Fruit fly (Drosophila melanogaster) whole organism, adult: ENCODE results near the gene CG8677.

Experiments
- CG11617 ChIP-seq: fragments of 200-800 bp; sonication (Bioruptor generic); optimal IDR thresholded peaks from 2 replicates; lab custom pipeline; 2017; ENCODE audit warnings: mild to moderate bottlenecking, missing biosample characterization, missing genetic modification reagents, missing genetic modification characterization
- CG14711 ChIP-seq: fragments of 200-800 bp; sonication (Bioruptor generic); optimal IDR thresholded peaks from 2 replicates; lab custom pipeline; 2018; ENCODE audit warnings: missing biosample characterization, mild to moderate bottlenecking, missing genetic modification characterization, moderate library complexity
- CG1620 ChIP-seq: fragments of 200-800 bp; sonication (Bioruptor generic); optimal IDR thresholded peaks from 2 replicates; lab custom pipeline; 2016; ENCODE audit warnings: missing biosample characterization, missing genetic modification characterization
- CG7101 ChIP-seq: fragments of 200-800 bp; sonication (Bioruptor generic); optimal IDR thresholded peaks from 2 replicates; lab custom pipeline; 2018; ENCODE audit warnings: missing biosample characterization, mild to moderate bottlenecking, missing genetic modification characterization, moderate library complexity
- Clk ChIP-seq: fragments of 200-800 bp; sonication (Bioruptor generic); optimal IDR thresholded peaks from 2 replicates; lab custom pipeline; 2017; ENCODE audit warnings: missing biosample characterization, missing genetic modification characterization
- Crg-1 ChIP-seq: fragments of 200-800 bp; sonication (Bioruptor generic); optimal IDR thresholded peaks from 2 replicates; lab custom pipeline; 2016; ENCODE audit warnings: missing biosample characterization, missing genetic modification characterization
- Hr96 ChIP-seq: fragments of 200-800 bp; sonication (Bioruptor generic); optimal IDR thresholded peaks from 2 replicates; lab custom pipeline; 2016; ENCODE audit warnings: missing biosample characterization, missing genetic modification characterization
- Mnt ChIP-seq: fragments of 200-800 bp; sonication (Bioruptor generic); optimal IDR thresholded peaks from 2 replicates; lab custom pipeline; 2016; ENCODE audit warnings: missing biosample characterization, mild to moderate bottlenecking, missing genetic modification characterization
- cic ChIP-seq: fragments of 200-800 bp; sonication (Bioruptor generic); optimal IDR thresholded peaks from 2 replicates; lab custom pipeline; 2017; ENCODE audit warnings: missing biosample characterization, mild to moderate bottlenecking, missing genetic modification characterization, moderate library complexity
- kay ChIP-seq: fragments of 200-800 bp; sonication (Bioruptor generic); peaks from one replicate; lab custom pipeline; 2016; ENCODE audit warnings: missing biosample characterization, missing genetic modification characterization, borderline replicate concordance
- ovo ChIP-seq: fragments of 200-800 bp; sonication (Bioruptor generic); optimal IDR thresholded peaks from 2 replicates; lab custom pipeline; 2016; ENCODE audit warnings: missing biosample characterization, missing genetic modification characterization
- pad ChIP-seq: fragments of 200-800 bp; sonication (Bioruptor generic); optimal IDR thresholded peaks from 3 replicates; lab custom pipeline; 2017; ENCODE audit warnings: missing biosample characterization, missing genetic modification characterization, mild to moderate bottlenecking, moderate library complexity, missing genetic modification reagents
- tj ChIP-seq: fragments of 200-800 bp; sonication (Bioruptor generic); optimal IDR thresholded peaks from 3 replicates; lab custom pipeline; 2017; ENCODE audit warnings: missing biosample characterization, mild to moderate bottlenecking, missing genetic modification characterization, moderate library complexity
- toe ChIP-seq: fragments of 200-800 bp; sonication (Bioruptor generic); optimal IDR thresholded peaks from 2 replicates; lab custom pipeline; 2016; ENCODE audit warnings: missing biosample characterization, missing genetic modification characterization

dm6 chr2L:21246687-21247086 is 25.6 kb downstream of the CG8677 start:
- TF ChIP-seq CG11617 (GFP tag; lab: Kevin White, UChicago) (no peak), cic (no peak), CG7101 (tag; lab: Kevin White, UChicago) (no peak), CG1620 (GFP tag; lab: Kevin White, UChicago) (no peak), Mnt (GFP tag; lab: Kevin White, UChicago) (no peak), Clk (GFP tag; lab: Kevin White, UChicago) (no peak), kay (GFP tag; lab: Kevin White, UChicago) (no peak), pad (no peak), toe (no peak), Crg-1 (GFP tag; lab: Kevin White, UChicago) (no peak), tj (GFP tag; lab: Kevin White, UChicago) (no peak), ovo (GFP tag; lab: Kevin White, UChicago) (no peak), CG14711 (tag; lab: Kevin White, UChicago) (no peak), Hr96 (GFP tag; lab: Kevin White, UChicago) (no peak)
